Fruit fly (Drosophila melanogaster) whole organism, embryonic: ENCODE measurements around the gene aux.

ENCODE experiments used
- Ada2b ChIP-seq: fragments of 200-800 bp; sonication (Bioruptor generic); IDR thresholded peaks from 2 replicates; pipeline ENCODE4 v1.3.6; 2022; ENCODE audit warnings: missing biosample characterization, missing genetic modification characterization
- Atf3 ChIP-seq: fragments of 200-800 bp; sonication (Bioruptor generic); optimal IDR thresholded peaks from 3 replicates; lab custom pipeline; 2016; ENCODE audit warnings: missing biosample characterization, missing genetic modification characterization
- CG10267 ChIP-seq: fragments of 200-800 bp; sonication (Bioruptor generic); optimal IDR thresholded peaks from 2 replicates; lab custom pipeline; 2018; ENCODE audit warnings: missing biosample characterization, mild to moderate bottlenecking, missing genetic modification characterization, moderate library complexity
- CG12219 ChIP-seq: fragments of 200-800 bp; sonication (Bioruptor generic); optimal IDR thresholded peaks from 3 replicates; lab custom pipeline; 2018; ENCODE audit warnings: missing biosample characterization, mild to moderate bottlenecking, missing genetic modification characterization
- CG1233 ChIP-seq: fragments of 200-800 bp; sonication (Bioruptor generic); optimal IDR thresholded peaks from 4 replicates; lab custom pipeline; 2018; ENCODE audit warnings: missing biosample characterization, mild to moderate bottlenecking, missing genetic modification characterization
- CG12744 ChIP-seq: fragments of 200-800 bp; sonication (Bioruptor generic); optimal IDR thresholded peaks from 2 replicates; lab custom pipeline; 2016; ENCODE audit warnings: missing biosample characterization, missing genetic modification characterization
- CG13424 ChIP-seq: fragments of 200-800 bp; sonication (Bioruptor generic); optimal IDR thresholded peaks from 2 replicates; lab custom pipeline; 2019; ENCODE audit warnings: missing biosample characterization, mild to moderate bottlenecking, missing genetic modification characterization, moderate library complexity
- CG13894 ChIP-seq: fragments of 200-800 bp; sonication (Bioruptor generic); optimal IDR thresholded peaks from 3 replicates; lab custom pipeline; 2018; ENCODE audit warnings: missing biosample characterization, mild to moderate bottlenecking, missing genetic modification characterization, moderate library complexity
- CG15269 ChIP-seq: fragments of 200-800 bp; sonication (Bioruptor generic); optimal IDR thresholded peaks from 2 replicates; lab custom pipeline; 2018; ENCODE audit warnings: missing biosample characterization, mild to moderate bottlenecking, missing genetic modification characterization, moderate library complexity
- CG15479 ChIP-seq: fragments of 200-800 bp; sonication (Bioruptor generic); optimal IDR thresholded peaks from 3 replicates; lab custom pipeline; 2019; ENCODE audit warnings: missing biosample characterization, mild to moderate bottlenecking, missing genetic modification characterization, moderate library complexity
- CG1602 ChIP-seq: fragments of 200-800 bp; sonication (Bioruptor generic); optimal IDR thresholded peaks from 3 replicates; lab custom pipeline; 2016; ENCODE audit warnings: missing biosample characterization, missing genetic modification characterization
- CG16779 ChIP-seq: fragments of 200-800 bp; sonication (Bioruptor generic); IDR thresholded peaks from 2 replicates; pipeline ENCODE4 v1.3.6; 2022; ENCODE audit warnings: missing biosample characterization, missing genetic modification characterization
- CG1792 ChIP-seq: fragments of 200-800 bp; sonication (Bioruptor generic); optimal IDR thresholded peaks from 2 replicates; lab custom pipeline; 2016; ENCODE audit warnings: missing biosample characterization, missing genetic modification characterization
- CG2120 ChIP-seq: fragments of 200-800 bp; sonication (Bioruptor generic); optimal IDR thresholded peaks from 3 replicates; lab custom pipeline; 2016; ENCODE audit warnings: missing biosample characterization, missing genetic modification characterization
- CG2875 ChIP-seq: fragments of 200-800 bp; sonication (Bioruptor generic); optimal IDR thresholded peaks from 2 replicates; lab custom pipeline; 2017; ENCODE audit warnings: missing biosample characterization, mild to moderate bottlenecking, missing genetic modification characterization, missing genetic modification reagents
- CG3065 ChIP-seq: fragments of 200-800 bp; sonication (Bioruptor generic); optimal IDR thresholded peaks from 2 replicates; lab custom pipeline; 2016; ENCODE audit warnings: missing biosample characterization, missing genetic modification characterization
- CG31224 ChIP-seq: fragments of 200-800 bp; sonication (Bioruptor generic); IDR thresholded peaks from 2 replicates; pipeline ENCODE4 v1.3.6; 2022; ENCODE audit warnings: missing biosample characterization, missing genetic modification characterization
- CG34422 ChIP-seq: fragments of 200-800 bp; sonication (Bioruptor generic); IDR thresholded peaks from 3 replicates; pipeline ENCODE4 v1.3.6; 2022; ENCODE audit warnings: missing biosample characterization, missing genetic modification characterization
- CG43689 ChIP-seq: fragments of 200-800 bp; sonication (Bioruptor generic); IDR thresholded peaks from 2 replicates; pipeline ENCODE4 v1.3.6; 2022; ENCODE audit warnings: missing biosample characterization, missing genetic modification characterization
- CG7987 ChIP-seq: fragments of 200-800 bp; sonication (Bioruptor generic); optimal IDR thresholded peaks from 2 replicates; lab custom pipeline; 2018; ENCODE audit warnings: missing biosample characterization, mild to moderate bottlenecking, missing genetic modification characterization, moderate library complexity
- CG9727 ChIP-seq: fragments of 200-800 bp; sonication (Bioruptor generic); optimal IDR thresholded peaks from 3 replicates; lab custom pipeline; 2017; ENCODE audit warnings: missing biosample characterization, mild to moderate bottlenecking, missing genetic modification characterization
- CHES-1-like ChIP-seq: fragments of 200-800 bp; sonication (Bioruptor generic); optimal IDR thresholded peaks from 2 replicates; lab custom pipeline; 2016; ENCODE audit warnings: missing biosample characterization, missing genetic modification characterization
- D19B ChIP-seq: fragments of 200-800 bp; sonication (Bioruptor generic); optimal IDR thresholded peaks from 2 replicates; lab custom pipeline; 2017; ENCODE audit warnings: missing biosample characterization, mild to moderate bottlenecking, missing genetic modification characterization
- Ets97D ChIP-seq: fragments of 200-800 bp; sonication (Bioruptor generic); optimal IDR thresholded peaks from 3 replicates; lab custom pipeline; 2016; ENCODE audit warnings: missing biosample characterization, missing genetic modification characterization
- Lpt ChIP-seq: fragments of >200 bp; optimal IDR thresholded peaks from 2 replicates; lab custom pipeline; 2018; ENCODE audit warnings: missing biosample characterization, missing genetic modification characterization
- Mes4 ChIP-seq: fragments of 200-800 bp; sonication (Bioruptor generic); optimal IDR thresholded peaks from 2 replicates; lab custom pipeline; 2016; ENCODE audit warnings: missing biosample characterization, missing genetic modification characterization
- NC2β ChIP-seq: fragments of 200-800 bp; sonication (Bioruptor generic); optimal IDR thresholded peaks from 2 replicates; lab custom pipeline; 2016; ENCODE audit warnings: missing biosample characterization, missing genetic modification characterization
- Oaz ChIP-seq: fragments of 200-800 bp; sonication (Bioruptor generic); IDR thresholded peaks from 2 replicates; pipeline ENCODE4 v1.3.6; 2022; ENCODE audit warnings: missing biosample characterization, missing genetic modification characterization
- Rfx ChIP-seq: fragments of 200-800 bp; sonication (Bioruptor generic); IDR thresholded peaks from 2 replicates; pipeline ENCODE4 v1.3.6; 2022; ENCODE audit warnings: missing biosample characterization, missing genetic modification characterization
- Rx ChIP-seq: fragments of 200-800 bp; sonication (Bioruptor generic); IDR thresholded peaks from 2 replicates; pipeline ENCODE4 v1.3.6; 2022; ENCODE audit warnings: missing biosample characterization, missing genetic modification characterization
- Spps ChIP-seq: fragments of 200-800 bp; sonication (Bioruptor generic); optimal IDR thresholded peaks from 2 replicates; lab custom pipeline; 2018; ENCODE audit warnings: missing biosample characterization, mild to moderate bottlenecking, missing genetic modification characterization
- Taf1 ChIP-seq: fragments of 200-800 bp; sonication (Bioruptor generic); IDR thresholded peaks from 2 replicates; pipeline ENCODE4 v1.3.6; 2022; ENCODE audit warnings: missing biosample characterization, missing genetic modification characterization
- Usf ChIP-seq: fragments of 200-800 bp; sonication (Bioruptor generic); optimal IDR thresholded peaks from 2 replicates; lab custom pipeline; 2017; ENCODE audit warnings: missing genotype, missing biosample characterization, missing genetic modification characterization
- chn ChIP-seq: fragments of 200-800 bp; sonication (Bioruptor generic); optimal IDR thresholded peaks from 2 replicates; lab custom pipeline; 2016; ENCODE audit warnings: missing biosample characterization, missing genetic modification characterization
- crol ChIP-seq: fragments of 200-800 bp; sonication (Bioruptor generic); IDR thresholded peaks from 2 replicates; pipeline ENCODE4 v1.3.6; 2022; ENCODE audit warnings: missing biosample characterization, missing genetic modification characterization
- gem ChIP-seq: fragments of 200-800 bp; sonication (Bioruptor generic); optimal IDR thresholded peaks from 2 replicates; lab custom pipeline; 2019; ENCODE audit warnings: missing biosample characterization, mild to moderate bottlenecking, missing genetic modification characterization, moderate library complexity
- gsb-n ChIP-seq: fragments of 200-800 bp; sonication (Bioruptor generic); optimal IDR thresholded peaks from 3 replicates; lab custom pipeline; 2018; ENCODE audit warnings: missing biosample characterization, mild to moderate bottlenecking, missing genetic modification characterization
- hb ChIP-seq: fragments of 200-800 bp; sonication (Bioruptor generic); IDR thresholded peaks from 3 replicates; pipeline ENCODE4 v1.3.6; 2022; ENCODE audit warnings: missing biosample characterization, missing genetic modification characterization; ENCODE audit not compliant: partially characterized antibody
- hth ChIP-seq: fragments of >200 bp; optimal IDR thresholded peaks from 2 replicates; lab custom pipeline; 2017; ENCODE audit warnings: inconsistent platforms
- kni ChIP-seq: fragments of 200-800 bp; sonication (Bioruptor generic); optimal IDR thresholded peaks from 3 replicates; lab custom pipeline; 2017; ENCODE audit warnings: mild to moderate bottlenecking, missing biosample characterization, missing genetic modification reagents, missing genetic modification characterization
- lilli ChIP-seq: fragments of 200-800 bp; sonication (Bioruptor generic); optimal IDR thresholded peaks from 3 replicates; lab custom pipeline; 2016; ENCODE audit warnings: missing biosample characterization, missing genetic modification characterization
- p53 ChIP-seq: fragments of 200-800 bp; sonication (Bioruptor generic); optimal IDR thresholded peaks from 2 replicates; lab custom pipeline; 2016; ENCODE audit warnings: missing biosample characterization, missing genetic modification characterization
- pnt ChIP-seq: fragments of 200-800 bp; sonication (Bioruptor generic); optimal IDR thresholded peaks from 3 replicates; lab custom pipeline; 2016; ENCODE audit warnings: missing biosample characterization, missing genetic modification characterization
- prd ChIP-seq, 3 experiments: fragments of >200 bp in 2 of 3; fragments of 200-800 bp in 1 of 3; sonication (Bioruptor generic) in 1 of 3; optimal IDR thresholded peaks in 2 of 3; IDR thresholded peaks in 1 of 3; 2 replicates in 2 of 3; 3 replicates in 1 of 3; pipeline versions ENCODE4 v1.3.6 to Lab custom; 2017 to 2022; ENCODE audit warnings: missing biosample characterization in 1 of 3, missing genetic modification characterization in 1 of 3
- sc ChIP-seq, 3 experiments: fragments of >200 bp in 2 of 3; fragments of 200-800 bp in 1 of 3; sonication (Bioruptor generic) in 1 of 3; optimal IDR thresholded peaks; 2 replicates in 2 of 3; 3 replicates in 1 of 3; lab custom pipeline; 2017; ENCODE audit warnings: mild to moderate bottlenecking in 1 of 3, missing biosample characterization in 1 of 3, missing genetic modification characterization in 1 of 3, missing genetic modification reagents in 1 of 3
- scrt ChIP-seq: fragments of 200-800 bp; sonication (Bioruptor generic); optimal IDR thresholded peaks from 2 replicates; lab custom pipeline; 2018; ENCODE audit warnings: missing biosample characterization, mild to moderate bottlenecking, missing genetic modification characterization, moderate library complexity
- sqz ChIP-seq: fragments of 200-800 bp; sonication (Bioruptor generic); optimal IDR thresholded peaks from 3 replicates; lab custom pipeline; 2018; ENCODE audit warnings: missing biosample characterization, mild to moderate bottlenecking, missing genetic modification characterization
- stc ChIP-seq: fragments of 200-800 bp; sonication (Bioruptor generic); IDR thresholded peaks from 2 replicates; pipeline ENCODE4 v1.3.6; 2022; ENCODE audit warnings: missing biosample characterization, missing genetic modification characterization
- tup ChIP-seq: fragments of 200-800 bp; sonication (Bioruptor generic); optimal IDR thresholded peaks from 2 replicates; lab custom pipeline; 2016; ENCODE audit warnings: missing biosample characterization, mild to moderate bottlenecking, missing genetic modification characterization, moderate library complexity
- usp ChIP-seq: fragments of >200 bp; optimal IDR thresholded peaks from 2 replicates; lab custom pipeline; 2017; ENCODE audit warnings: missing biosample characterization, missing genetic modification characterization

The aux gene

dm6 chr3R:4229137-4229764, 17.7 kb downstream of the aux start, which contains the start of gene DhpD (continued):
- TF ChIP-seq CG1792 (GFP tag; lab: Kevin White, UChicago) (no peak), Usf (GFP tag; lab: Kevin White, UChicago) (peak; percentile 62), Taf1 (GFP tag; lab: Robert Waterston, UW) (0 out of 2 replicates have a peak, but pooled peaks have one; percentile 56), Oaz (no peak), crol (no peak), sc (optimal IDR thresholded peaks at IDR 0.05; lab: Kevin White, UChicago) (no peak), sc (GFP tag; optimal IDR thresholded peaks at IDR 0.05; lab: Kevin White, UChicago) (no peak), Rfx (GFP tag; lab: Robert Waterston, UW) (peak; percentile 92), CHES-1-like (GFP tag; lab: Kevin White, UChicago) (peak; percentile 45), gem (no peak), kni (GFP tag; lab: Kevin White, UChicago) (no peak), CG13894 (peak; percentile 78), hth (no peak), CG43689 (GFP tag; lab: Robert Waterston, UW) (peak; percentile 51; the same call in 1 of the 2 replicates), CG15479 (no peak), chn (peak; percentile 37), Atf3 (GFP tag; lab: Kevin White, UChicago) (no peak), Ets97D (peak; percentile 54), CG10267 (tag; lab: Kevin White, UChicago) (peak; percentile 47), tup (GFP tag; lab: Kevin White, UChicago) (no peak), Spps (tag; lab: Kevin White, UChicago) (no peak), CG2875 (GFP tag; lab: Kevin White, UChicago) (no peak), scrt (GFP tag; lab: Kevin White, UChicago) (no peak), CG2120 (GFP tag; lab: Kevin White, UChicago) (peak; percentile 88), D19B (GFP tag; lab: Kevin White, UChicago) (peak; percentile 63), NC2β (GFP tag; lab: Kevin White, UChicago) (no peak), CG7987 (GFP tag; lab: Kevin White, UChicago) (peak; percentile 66), CG9727 (GFP tag; lab: Kevin White, UChicago) (peak; percentile 49), CG1602 (GFP tag; lab: Kevin White, UChicago) (peak; percentile 53), Ada2b (peak; percentile 57), lilli (GFP tag; lab: Kevin White, UChicago) (peak; percentile 79), sqz (GFP tag; lab: Kevin White, UChicago) (no peak), Rx (GFP tag; lab: Robert Waterston, UW) (peak; percentile 74), stc (GFP tag; lab: Robert Waterston, UW) (peak; percentile 65; the same call in 1 of the 2 replicates), p53 (GFP tag; lab: Kevin White, UChicago) (no peak), CG1233 (peak; percentile 72), CG34422 (GFP tag; lab: Robert Waterston, UW) (peak; percentile 53; the same call in 1 of the 3 replicates), CG12744 (GFP tag; lab: Kevin White, UChicago) (peak; percentile 61), CG31224 (GFP tag; lab: Robert Waterston, UW) (peak; percentile 48; the same call in 1 of the 2 replicates), pnt (peak; percentile 14), hb (peak; percentile 93), CG3065 (GFP tag; lab: Kevin White, UChicago) (no peak), CG16779 (GFP tag; lab: Robert Waterston, UW) (peak; percentile 58), prd (optimal IDR thresholded peaks at IDR 0.05; lab: Kevin White, UChicago) (no peak), prd (GFP tag; IDR thresholded peaks at IDR 0.05; lab: Robert Waterston, UW) (peak; percentile 81), CG15269 (tag; lab: Kevin White, UChicago) (peak; percentile 75), Mes4 (no peak), CG12219 (GFP tag; lab: Kevin White, UChicago) (peak; percentile 58), usp (GFP tag; lab: Kevin White, UChicago) (no peak), CG13424 (peak; percentile 76), gsb-n (tag; lab: Kevin White, UChicago) (no peak), Lpt (GFP tag; lab: Kevin White, UChicago) (no peak)
